Worm (Caenorhabditis elegans) whole organism, late embryonic: ENCODE results near the gene clec-84.
"Not testable (repeated sequence)": the region's sequence is repeated elsewhere in the genome, so short reads cannot be mapped to it uniquely, and the experiment has no call there.

Source experiments
- C08G9.2 ChIP-seq: sonication (generic microtip); optimal IDR thresholded peaks from 2 replicates; lab custom pipeline; 2016; ENCODE audit warnings: mild to moderate bottlenecking, missing genetic modification characterization, moderate library complexity, missing compliant biosample characterization
- C38D4.7 ChIP-seq: fragments of 200-800 bp; sonication (Bioruptor generic); optimal IDR thresholded peaks from 2 replicates; lab custom pipeline; 2018; ENCODE audit warnings: mild to moderate bottlenecking, missing genetic modification characterization, moderate library complexity, missing compliant biosample characterization
- F13H6.1 ChIP-seq: sonication (generic microtip); optimal IDR thresholded peaks from 2 replicates; lab custom pipeline; 2016; ENCODE audit warnings: missing genetic modification characterization, missing compliant biosample characterization
- K02D7.2 ChIP-seq: sonication (generic microtip); optimal IDR thresholded peaks from 2 replicates; lab custom pipeline; 2017; ENCODE audit warnings: mild to moderate bottlenecking, missing genetic modification characterization, missing compliant biosample characterization
- K09A11.1 ChIP-seq: sonication (generic microtip); optimal IDR thresholded peaks from 2 replicates; lab custom pipeline; 2017; ENCODE audit warnings: antibody characterized with exemption, mild to moderate bottlenecking, missing genetic modification characterization, missing compliant biosample characterization; ENCODE audit not compliant: insufficient read depth
- Y22D7AL.16 ChIP-seq: sonication (generic microtip); optimal IDR thresholded peaks from 2 replicates; lab custom pipeline; 2016; ENCODE audit warnings: missing genetic modification characterization, missing compliant biosample characterization
- ahr-1 ChIP-seq: sonication (generic microtip); optimal IDR thresholded peaks from 2 replicates; lab custom pipeline; 2016; ENCODE audit warnings: missing genetic modification characterization, missing compliant biosample characterization
- ama-1 ChIP-seq: fragments of 150-350 bp; optimal IDR thresholded peaks from 2 replicates; lab custom pipeline; 2014
- ceh-14 ChIP-seq: sonication (generic microtip); optimal IDR thresholded peaks from 2 replicates; lab custom pipeline; 2016; ENCODE audit warnings: missing genotype, missing genetic modification characterization, missing compliant biosample characterization
- ceh-18 ChIP-seq: sonication (generic microtip); optimal IDR thresholded peaks from 2 replicates; lab custom pipeline; 2016; ENCODE audit warnings: missing genetic modification characterization, missing compliant biosample characterization
- ceh-2 ChIP-seq: sonication (generic microtip); optimal IDR thresholded peaks from 2 replicates; lab custom pipeline; 2016; ENCODE audit warnings: missing genotype, missing genetic modification characterization, missing compliant biosample characterization
- ceh-22 ChIP-seq: sonication (generic microtip); optimal IDR thresholded peaks from 2 replicates; lab custom pipeline; 2017; ENCODE audit warnings: missing biosample characterization, missing genetic modification characterization
- ceh-30 ChIP-seq: fragments of 150-350 bp; optimal IDR thresholded peaks from 2 replicates; lab custom pipeline; 2014; ENCODE audit warnings: missing biosample characterization, missing genetic modification characterization
- ceh-31 ChIP-seq: sonication (generic microtip); optimal IDR thresholded peaks from 2 replicates; lab custom pipeline; 2016; ENCODE audit warnings: missing genetic modification characterization, missing compliant biosample characterization
- ceh-45 ChIP-seq: fragments of 200-800 bp; sonication (Bioruptor generic); IDR thresholded peaks from 2 replicates; pipeline ENCODE4 v1.3.6; 2022; ENCODE audit warnings: missing genetic modification reagents, missing genetic modification characterization, missing compliant biosample characterization
- ceh-6 ChIP-seq: fragments of 200-800 bp; sonication (Bioruptor generic); optimal IDR thresholded peaks from 2 replicates; lab custom pipeline; 2018; ENCODE audit warnings: mild to moderate bottlenecking, missing genetic modification characterization, missing compliant biosample characterization
- ceh-9 ChIP-seq: sonication (generic microtip); optimal IDR thresholded peaks from 2 replicates; lab custom pipeline; 2016; ENCODE audit warnings: mild to moderate bottlenecking, missing genetic modification characterization, inconsistent platforms, missing compliant biosample characterization
- che-1 ChIP-seq: sonication (generic microtip); optimal IDR thresholded peaks from 2 replicates; lab custom pipeline; 2016; ENCODE audit warnings: mild to moderate bottlenecking, missing genetic modification characterization, missing compliant biosample characterization
- dmd-4 ChIP-seq: sonication (generic microtip); optimal IDR thresholded peaks from 2 replicates; lab custom pipeline; 2016; ENCODE audit warnings: borderline replicate concordance, missing genetic modification characterization, missing compliant biosample characterization
- elt-4 ChIP-seq: sonication (generic microtip); optimal IDR thresholded peaks from 2 replicates; lab custom pipeline; 2016; ENCODE audit warnings: missing genetic modification characterization, missing compliant biosample characterization
- fax-1 ChIP-seq: sonication (generic microtip); optimal IDR thresholded peaks from 2 replicates; lab custom pipeline; 2016; ENCODE audit warnings: missing genotype, missing genetic modification characterization, missing compliant biosample characterization
- fkh-6 ChIP-seq: sonication (generic microtip); optimal IDR thresholded peaks from 2 replicates; lab custom pipeline; 2016; ENCODE audit warnings: missing genetic modification characterization, missing compliant biosample characterization
- gmeb-2 ChIP-seq: sonication (generic microtip); optimal IDR thresholded peaks from 2 replicates; lab custom pipeline; 2016; ENCODE audit warnings: missing genetic modification characterization, inconsistent platforms, missing compliant biosample characterization
- hlh-15 ChIP-seq: sonication (generic microtip); optimal IDR thresholded peaks from 2 replicates; lab custom pipeline; 2016; ENCODE audit warnings: missing genetic modification characterization, missing compliant biosample characterization
- hlh-30 ChIP-seq: sonication (generic microtip); optimal IDR thresholded peaks from 2 replicates; lab custom pipeline; 2017; ENCODE audit warnings: antibody characterized with exemption, missing genetic modification characterization, missing compliant biosample characterization; ENCODE audit not compliant: insufficient read depth
- hlh-6 ChIP-seq: sonication (generic microtip); optimal IDR thresholded peaks from 2 replicates; lab custom pipeline; 2016; ENCODE audit warnings: missing genotype, missing genetic modification characterization, missing compliant biosample characterization
- hlh-8 ChIP-seq: sonication (generic microtip); optimal IDR thresholded peaks from 2 replicates; lab custom pipeline; 2016; ENCODE audit warnings: missing genotype, missing genetic modification characterization, missing compliant biosample characterization
- lin-11 ChIP-seq: fragments of 200-800 bp; sonication (Bioruptor generic); optimal IDR thresholded peaks from 2 replicates; lab custom pipeline; 2018; ENCODE audit warnings: mild to moderate bottlenecking, missing genetic modification characterization, missing compliant biosample characterization
- madf-2 ChIP-seq: sonication (generic microtip); optimal IDR thresholded peaks from 2 replicates; lab custom pipeline; 2017; ENCODE audit warnings: missing genetic modification characterization, missing compliant biosample characterization
- mec-3 ChIP-seq: sonication (generic microtip); optimal IDR thresholded peaks from 2 replicates; lab custom pipeline; 2016; ENCODE audit warnings: borderline replicate concordance, missing genetic modification characterization, missing compliant biosample characterization
- nhr-11 ChIP-seq: fragments of 150-350 bp; optimal IDR thresholded peaks from 2 replicates; lab custom pipeline; 2014; ENCODE audit warnings: missing biosample characterization, missing genetic modification characterization
- nhr-232 ChIP-seq: sonication (generic microtip); optimal IDR thresholded peaks from 2 replicates; lab custom pipeline; 2016; ENCODE audit warnings: missing genetic modification characterization, missing compliant biosample characterization
- odd-2 ChIP-seq: sonication (generic microtip); optimal IDR thresholded peaks from 2 replicates; lab custom pipeline; 2017; ENCODE audit warnings: antibody characterized with exemption, mild to moderate bottlenecking, missing genetic modification characterization, missing compliant biosample characterization
- pag-3 ChIP-seq: sonication (generic microtip); optimal IDR thresholded peaks from 2 replicates; lab custom pipeline; 2016; ENCODE audit warnings: missing compliant biosample characterization, missing genetic modification characterization, borderline replicate concordance
- pax-1 ChIP-seq: fragments of 150-350 bp; optimal IDR thresholded peaks from 2 replicates; lab custom pipeline; 2014; ENCODE audit warnings: missing biosample characterization, missing genetic modification characterization
- pha-2 ChIP-seq: sonication (generic microtip); optimal IDR thresholded peaks from 2 replicates; lab custom pipeline; 2017; ENCODE audit warnings: mild to moderate bottlenecking, missing genetic modification characterization, missing compliant biosample characterization
- pqm-1 ChIP-seq: sonication (generic microtip); optimal IDR thresholded peaks from 2 replicates; lab custom pipeline; 2016; ENCODE audit warnings: missing genetic modification characterization, missing compliant biosample characterization
- pros-1 ChIP-seq: fragments of 150-350 bp; optimal IDR thresholded peaks from 2 replicates; lab custom pipeline; 2014; ENCODE audit warnings: missing biosample characterization, missing genetic modification reagents, missing genetic modification characterization
- tbx-2 ChIP-seq: sonication (generic microtip); optimal IDR thresholded peaks from 2 replicates; lab custom pipeline; 2016; ENCODE audit warnings: missing genetic modification characterization, missing compliant biosample characterization
- unc-3 ChIP-seq, 2 experiments: fragments of 200-800 bp in 1 of 2; sonication (Bioruptor generic) in 1 of 2; sonication (generic microtip) in 1 of 2; conservative IDR thresholded peaks in 1 of 2; optimal IDR thresholded peaks in 1 of 2; 2 replicates each; pipeline versions ENCODE4 v1.3.6 to Lab custom; 2016 to 2022; ENCODE audit warnings: missing compliant biosample characterization in 2 of 2, missing genetic modification characterization in 2 of 2, missing genetic modification reagents in 1 of 2
- unc-42 ChIP-seq: sonication (generic microtip); optimal IDR thresholded peaks from 2 replicates; lab custom pipeline; 2016; ENCODE audit warnings: missing genotype, missing genetic modification characterization, missing compliant biosample characterization
- unc-86 ChIP-seq: sonication (generic microtip); optimal IDR thresholded peaks from 2 replicates; lab custom pipeline; 2016; ENCODE audit warnings: missing genetic modification characterization, missing compliant biosample characterization
- zip-5 ChIP-seq: sonication (generic microtip); optimal IDR thresholded peaks from 2 replicates; lab custom pipeline; 2016; ENCODE audit warnings: missing genetic modification characterization, missing compliant biosample characterization

Gene clec-84

DNA sequence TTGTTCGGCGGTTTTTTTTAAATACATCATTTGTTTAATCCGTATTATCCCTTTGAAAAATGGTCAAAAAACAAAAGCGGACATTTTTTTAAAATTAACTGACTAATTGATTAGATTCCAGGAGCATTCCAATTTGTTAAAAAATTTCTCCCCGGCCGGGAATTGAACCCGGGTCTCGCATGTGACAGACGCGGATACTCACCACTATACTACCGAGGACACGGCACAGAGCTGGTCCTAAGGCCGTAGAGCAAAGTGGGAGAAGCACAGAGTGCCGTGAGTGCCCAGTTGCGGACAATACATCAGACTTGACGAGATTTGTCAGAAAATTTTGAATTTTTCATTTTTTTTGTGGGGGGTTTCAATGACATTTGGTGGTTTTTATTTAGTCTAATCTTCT lies 41.3 kb upstream of the clec-84 start:
- TF ChIP-seq ceh-31 (no peak), hlh-30 (tag; lab: Kevin White, UChicago) (peak; percentile 54), ceh-18 (tag; lab: Kevin White, UChicago) (no peak), pros-1 (tag; lab: Kevin White, UChicago) (no peak), ahr-1 (no peak), Y22D7AL.16 (tag; lab: Kevin White, UChicago) (no peak), C08G9.2 (tag; lab: Kevin White, UChicago) (peak; percentile 15), pax-1 (tag; lab: Kevin White, UChicago) (no peak)

DNA sequence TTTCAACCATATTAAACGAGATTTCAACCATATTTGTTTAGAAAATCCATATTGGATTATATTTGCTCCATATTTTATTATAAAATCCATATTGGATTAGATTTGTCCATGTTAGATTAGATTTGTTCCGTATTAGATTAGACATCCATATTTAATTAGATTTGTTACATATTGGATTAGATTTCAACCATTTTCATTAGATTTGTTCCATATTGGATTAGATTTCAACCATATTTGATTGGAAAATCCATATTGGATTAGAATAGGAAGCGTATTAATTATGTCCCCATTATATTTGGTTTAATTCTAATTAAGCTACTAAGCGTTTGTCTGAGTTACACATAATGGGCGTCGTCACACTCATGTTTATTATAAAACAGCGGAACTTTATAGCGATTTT lies 40.7 kb upstream of the clec-84 start, which contains the start of gene Y54G2A.44:
Gene Y54G2A.44, plus strand, starts transcription at position 301 of the 400 bp plus-strand sequence.
- TF ChIP-seq fkh-6 (tag; lab: Kevin White, UChicago); nhr-232 (tag; lab: Kevin White, UChicago); nhr-11: not testable (repeated sequence)

DNA sequence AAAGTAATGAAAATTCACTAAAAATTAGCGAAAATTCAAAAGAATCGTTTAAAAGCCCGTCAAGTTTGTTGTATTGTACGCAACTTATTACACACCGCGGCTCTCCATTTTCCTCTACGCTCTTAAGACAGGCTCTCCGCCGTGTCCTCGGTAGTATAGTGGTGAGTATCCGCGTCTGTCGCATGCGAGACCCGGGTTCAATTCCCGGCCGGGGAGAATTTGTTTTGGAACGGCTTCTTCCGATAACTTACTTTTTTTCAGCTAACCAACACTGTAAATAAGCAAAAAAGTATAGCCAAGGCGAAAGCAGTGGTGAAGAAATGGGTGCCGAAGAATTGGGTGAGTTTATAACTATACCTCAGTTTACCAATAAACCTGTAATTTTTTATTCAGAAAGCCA lies 40.1 kb upstream of the clec-84 start:
- peak; percentile 7 for TF ChIP-seq tbx-2 (tag; lab: Kevin White, UChicago)
- no peak for TF ChIP-seq pha-2 (tag; lab: Kevin White, UChicago)
- TF ChIP-seq che-1 = peak; percentile 4
- TF ChIP-seq gmeb-2 (tag; lab: Kevin White, UChicago) = peak; percentile 14
- peak; percentile 46 for TF ChIP-seq C08G9.2 (tag; lab: Kevin White, UChicago)
- peak; percentile 29 for TF ChIP-seq nhr-232 (tag; lab: Kevin White, UChicago)
- TF ChIP-seq ceh-6 (GFP tag; lab: Kevin White, UChicago) = peak; percentile 38
- TF ChIP-seq pqm-1 = no peak
- TF ChIP-seq ceh-22 = no peak
- TF ChIP-seq C38D4.7 (GFP tag; lab: Kevin White, UChicago) = peak; percentile 32

DNA sequence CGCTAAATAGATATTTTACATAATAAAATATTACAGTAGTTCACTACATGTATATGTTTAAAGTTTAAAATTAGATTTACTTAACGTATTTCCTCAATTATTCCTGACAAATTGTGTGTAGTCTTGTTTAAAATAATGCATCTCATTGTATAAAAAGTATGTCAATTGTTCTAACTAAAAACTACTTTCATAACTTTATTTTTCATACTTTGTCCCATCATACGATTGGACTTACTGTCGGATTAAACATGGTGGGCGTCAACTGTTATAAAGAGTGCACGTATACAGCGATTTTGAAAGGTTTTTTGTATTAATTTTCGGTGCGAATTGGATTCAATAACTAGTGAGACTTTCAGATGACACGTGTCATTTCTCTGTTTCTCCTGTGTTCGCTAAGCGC lies 38.6 kb upstream of the clec-84 start, which contains the start of gene Y54G2A.32:
Gene Y54G2A.32, plus strand, starts transcription at position 301 of the 400 bp plus-strand sequence.
- TF ChIP-seq pax-1 (tag; lab: Kevin White, UChicago) (no peak), unc-42 (tag; lab: Kevin White, UChicago) (no peak), unc-3 (GFP tag; conservative IDR thresholded peaks at IDR 0.05; lab: Robert Waterston, UW) (no peak), unc-3 (tag; optimal IDR thresholded peaks at IDR 0.05; lab: Kevin White, UChicago) (no peak), ceh-6 (GFP tag; lab: Kevin White, UChicago) (no peak), fkh-6 (tag; lab: Kevin White, UChicago) (no peak), zip-5 (tag; lab: Kevin White, UChicago) (no peak), hlh-6 (tag; lab: Kevin White, UChicago) (no peak), pag-3 (no peak), odd-2 (no peak), F13H6.1 (tag; lab: Kevin White, UChicago) (no peak), K09A11.1 (no peak), ceh-18 (tag; lab: Kevin White, UChicago) (no peak), mec-3 (tag; lab: Kevin White, UChicago) (no peak), ahr-1 (no peak), dmd-4 (no peak)

DNA sequence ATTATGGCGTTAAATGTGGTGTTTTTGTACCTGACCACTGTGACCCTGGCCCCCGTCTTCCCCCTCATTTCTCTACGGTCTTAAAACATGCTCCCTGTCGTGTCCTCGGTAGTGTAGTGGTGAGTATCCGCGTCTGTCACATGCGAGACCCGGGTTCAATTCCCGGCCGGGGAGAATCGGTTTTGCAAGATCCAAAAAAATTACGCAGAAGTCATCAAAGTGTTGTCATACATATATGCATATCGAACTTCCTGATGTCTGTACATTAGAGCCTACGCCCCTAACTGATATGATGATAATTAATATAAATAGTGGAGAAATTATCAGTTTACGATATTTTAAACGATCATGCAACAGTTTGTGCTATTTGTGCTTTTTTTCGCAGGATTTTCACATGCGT lies 36.7 kb upstream of the clec-84 start, which contains the start of gene Y54G2A.45:
Gene Y54G2A.45, plus strand, starts transcription at position 333 of the 400 bp plus-strand sequence.
- TF ChIP-seq hlh-30 (tag; lab: Kevin White, UChicago) (peak; percentile 79), odd-2 (no peak), unc-42 (tag; lab: Kevin White, UChicago) (no peak), hlh-6 (tag; lab: Kevin White, UChicago) (no peak), hlh-8 (tag; lab: Kevin White, UChicago) (no peak), hlh-15 (tag; lab: Kevin White, UChicago) (no peak), pqm-1 (peak; percentile 43), ceh-30 (no peak), zip-5 (tag; lab: Kevin White, UChicago) (no peak), lin-11 (tag; lab: Kevin White, UChicago) (no peak), elt-4 (no peak), ama-1 (lab: Kevin White, UChicago) (no peak), madf-2 (tag; lab: Kevin White, UChicago) (peak; percentile 6), K09A11.1 (peak; percentile 5), ceh-9 (no peak), pag-3 (no peak), che-1 (peak; percentile 31), F13H6.1 (tag; lab: Kevin White, UChicago) (no peak), ahr-1 (peak; percentile 10), ceh-14 (tag; lab: Kevin White, UChicago) (no peak), ceh-45 (GFP tag; lab: Robert Waterston, UW) (no peak), K02D7.2 (tag; lab: Kevin White, UChicago) (peak; percentile 46), ceh-2 (tag; lab: Kevin White, UChicago) (no peak), fax-1 (tag; lab: Kevin White, UChicago) (no peak), mec-3 (tag; lab: Kevin White, UChicago) (no peak), unc-86 (tag; lab: Kevin White, UChicago) (peak; percentile 51)
